Worm (Caenorhabditis elegans) whole organism, late embryonic: ENCODE results near the gene odc-1.

Experiments used
- C08G9.2 ChIP-seq: sonication (generic microtip); optimal IDR thresholded peaks from 2 replicates; lab custom pipeline; 2016; ENCODE audit warnings: mild to moderate bottlenecking, missing genetic modification characterization, moderate library complexity, missing compliant biosample characterization
- C38D4.7 ChIP-seq: fragments of 200-800 bp; sonication (Bioruptor generic); optimal IDR thresholded peaks from 2 replicates; lab custom pipeline; 2018; ENCODE audit warnings: mild to moderate bottlenecking, missing genetic modification characterization, moderate library complexity, missing compliant biosample characterization
- K02D7.2 ChIP-seq: sonication (generic microtip); optimal IDR thresholded peaks from 2 replicates; lab custom pipeline; 2017; ENCODE audit warnings: mild to moderate bottlenecking, missing genetic modification characterization, missing compliant biosample characterization
- K09A11.1 ChIP-seq: sonication (generic microtip); optimal IDR thresholded peaks from 2 replicates; lab custom pipeline; 2017; ENCODE audit warnings: antibody characterized with exemption, mild to moderate bottlenecking, missing genetic modification characterization, missing compliant biosample characterization; ENCODE audit not compliant: insufficient read depth
- T23F11.4 ChIP-seq: fragments of 200-800 bp; sonication (Bioruptor generic); optimal IDR thresholded peaks from 2 replicates; lab custom pipeline; 2018; ENCODE audit warnings: mild to moderate bottlenecking, missing genetic modification characterization, missing compliant biosample characterization
- Y22D7AL.16 ChIP-seq: sonication (generic microtip); optimal IDR thresholded peaks from 2 replicates; lab custom pipeline; 2016; ENCODE audit warnings: missing genetic modification characterization, missing compliant biosample characterization
- ahr-1 ChIP-seq: sonication (generic microtip); optimal IDR thresholded peaks from 2 replicates; lab custom pipeline; 2016; ENCODE audit warnings: missing genetic modification characterization, missing compliant biosample characterization
- ama-1 ChIP-seq: fragments of 150-350 bp; optimal IDR thresholded peaks from 2 replicates; lab custom pipeline; 2014
- ceh-14 ChIP-seq: sonication (generic microtip); optimal IDR thresholded peaks from 2 replicates; lab custom pipeline; 2016; ENCODE audit warnings: missing genotype, missing genetic modification characterization, missing compliant biosample characterization
- ceh-18 ChIP-seq: sonication (generic microtip); optimal IDR thresholded peaks from 2 replicates; lab custom pipeline; 2016; ENCODE audit warnings: missing genetic modification characterization, missing compliant biosample characterization
- ceh-19 ChIP-seq: fragments of 200-800 bp; sonication (Bioruptor generic); optimal IDR thresholded peaks from 2 replicates; lab custom pipeline; 2018; ENCODE audit warnings: mild to moderate bottlenecking, missing genetic modification characterization, missing compliant biosample characterization
- ceh-2 ChIP-seq: sonication (generic microtip); optimal IDR thresholded peaks from 2 replicates; lab custom pipeline; 2016; ENCODE audit warnings: missing genotype, missing genetic modification characterization, missing compliant biosample characterization
- ceh-22 ChIP-seq: sonication (generic microtip); optimal IDR thresholded peaks from 2 replicates; lab custom pipeline; 2017; ENCODE audit warnings: missing biosample characterization, missing genetic modification characterization
- ceh-24 ChIP-seq: sonication (generic microtip); optimal IDR thresholded peaks from 2 replicates; lab custom pipeline; 2016; ENCODE audit warnings: mild to moderate bottlenecking, missing genetic modification characterization, missing compliant biosample characterization
- ceh-31 ChIP-seq: sonication (generic microtip); optimal IDR thresholded peaks from 2 replicates; lab custom pipeline; 2016; ENCODE audit warnings: missing genetic modification characterization, missing compliant biosample characterization
- ceh-34 ChIP-seq: sonication (generic microtip); optimal IDR thresholded peaks from 2 replicates; lab custom pipeline; 2016; ENCODE audit warnings: mild to moderate bottlenecking, missing genetic modification characterization, missing compliant biosample characterization
- ceh-45 ChIP-seq: fragments of 200-800 bp; sonication (Bioruptor generic); IDR thresholded peaks from 2 replicates; pipeline ENCODE4 v1.3.6; 2022; ENCODE audit warnings: missing genetic modification reagents, missing genetic modification characterization, missing compliant biosample characterization
- ceh-48 ChIP-seq: sonication (generic microtip); optimal IDR thresholded peaks from 2 replicates; lab custom pipeline; 2016; ENCODE audit warnings: missing genetic modification characterization, inconsistent platforms, missing compliant biosample characterization
- ceh-9 ChIP-seq: sonication (generic microtip); optimal IDR thresholded peaks from 2 replicates; lab custom pipeline; 2016; ENCODE audit warnings: mild to moderate bottlenecking, missing genetic modification characterization, inconsistent platforms, missing compliant biosample characterization
- che-1 ChIP-seq: sonication (generic microtip); optimal IDR thresholded peaks from 2 replicates; lab custom pipeline; 2016; ENCODE audit warnings: mild to moderate bottlenecking, missing genetic modification characterization, missing compliant biosample characterization
- dmd-4 ChIP-seq: sonication (generic microtip); optimal IDR thresholded peaks from 2 replicates; lab custom pipeline; 2016; ENCODE audit warnings: borderline replicate concordance, missing genetic modification characterization, missing compliant biosample characterization
- dve-1 ChIP-seq: sonication (generic microtip); optimal IDR thresholded peaks from 2 replicates; lab custom pipeline; 2017; ENCODE audit warnings: antibody characterized with exemption, mild to moderate bottlenecking, missing genetic modification characterization, missing compliant biosample characterization
- elt-2 ChIP-seq: sonication (generic microtip); optimal IDR thresholded peaks from 2 replicates; lab custom pipeline; 2016; ENCODE audit warnings: missing genetic modification reagents, missing genetic modification characterization, missing compliant biosample characterization
- eyg-1 ChIP-seq: sonication (generic microtip); optimal IDR thresholded peaks from 2 replicates; lab custom pipeline; 2016; ENCODE audit warnings: missing genotype, missing genetic modification characterization, missing compliant biosample characterization
- gmeb-2 ChIP-seq: sonication (generic microtip); optimal IDR thresholded peaks from 2 replicates; lab custom pipeline; 2016; ENCODE audit warnings: missing genetic modification characterization, inconsistent platforms, missing compliant biosample characterization
- hlh-13 ChIP-seq: fragments of 200-800 bp; sonication (Bioruptor generic); optimal IDR thresholded peaks from 2 replicates; lab custom pipeline; 2018; ENCODE audit warnings: mild to moderate bottlenecking, missing genetic modification characterization, missing compliant biosample characterization
- hlh-15 ChIP-seq: sonication (generic microtip); optimal IDR thresholded peaks from 2 replicates; lab custom pipeline; 2016; ENCODE audit warnings: missing genetic modification characterization, missing compliant biosample characterization
- hlh-6 ChIP-seq: sonication (generic microtip); optimal IDR thresholded peaks from 2 replicates; lab custom pipeline; 2016; ENCODE audit warnings: missing genotype, missing genetic modification characterization, missing compliant biosample characterization
- hlh-8 ChIP-seq: sonication (generic microtip); optimal IDR thresholded peaks from 2 replicates; lab custom pipeline; 2016; ENCODE audit warnings: missing genotype, missing genetic modification characterization, missing compliant biosample characterization
- nfya-1 ChIP-seq: sonication (generic microtip); optimal IDR thresholded peaks from 2 replicates; lab custom pipeline; 2017; ENCODE audit warnings: missing genetic modification characterization, mild to moderate bottlenecking, missing compliant biosample characterization, antibody characterized with exemption, moderate library complexity
- nhr-232 ChIP-seq: sonication (generic microtip); optimal IDR thresholded peaks from 2 replicates; lab custom pipeline; 2016; ENCODE audit warnings: missing genetic modification characterization, missing compliant biosample characterization
- npax-4 ChIP-seq: sonication (generic microtip); optimal IDR thresholded peaks from 2 replicates; lab custom pipeline; 2016; ENCODE audit warnings: missing genetic modification characterization, missing compliant biosample characterization
- pag-3 ChIP-seq: sonication (generic microtip); optimal IDR thresholded peaks from 2 replicates; lab custom pipeline; 2016; ENCODE audit warnings: missing compliant biosample characterization, missing genetic modification characterization, borderline replicate concordance
- pat-9 ChIP-seq: fragments of 200-800 bp; sonication (Bioruptor generic); optimal IDR thresholded peaks from 2 replicates; lab custom pipeline; 2018; ENCODE audit warnings: mild to moderate bottlenecking, missing genetic modification characterization, moderate library complexity, missing compliant biosample characterization
- pha-2 ChIP-seq: sonication (generic microtip); optimal IDR thresholded peaks from 2 replicates; lab custom pipeline; 2017; ENCODE audit warnings: mild to moderate bottlenecking, missing genetic modification characterization, missing compliant biosample characterization
- pha-4 ChIP-seq: fragments of 150-350 bp; optimal IDR thresholded peaks from 2 replicates; lab custom pipeline; 2018; ENCODE audit warnings: missing biosample characterization, missing genetic modification reagents, missing genetic modification characterization
- pqm-1 ChIP-seq: sonication (generic microtip); optimal IDR thresholded peaks from 2 replicates; lab custom pipeline; 2016; ENCODE audit warnings: missing genetic modification characterization, missing compliant biosample characterization
- pros-1 ChIP-seq: fragments of 150-350 bp; optimal IDR thresholded peaks from 2 replicates; lab custom pipeline; 2014; ENCODE audit warnings: missing biosample characterization, missing genetic modification reagents, missing genetic modification characterization
- ref-2 ChIP-seq: sonication (generic microtip); optimal IDR thresholded peaks from 2 replicates; lab custom pipeline; 2016; ENCODE audit warnings: missing genetic modification characterization, missing compliant biosample characterization
- rnt-1 ChIP-seq: sonication (generic microtip); optimal IDR thresholded peaks from 2 replicates; lab custom pipeline; 2016; ENCODE audit warnings: missing genetic modification characterization, missing compliant biosample characterization
- sdc-2 ChIP-seq: sonication (generic microtip); optimal IDR thresholded peaks from 2 replicates; lab custom pipeline; 2016; ENCODE audit warnings: missing genotype, missing genetic modification characterization, missing compliant biosample characterization
- sox-2 ChIP-seq: fragments of 200-800 bp; sonication (Bioruptor generic); IDR thresholded peaks from 2 replicates; pipeline ENCODE4 v1.3.6; 2022; ENCODE audit warnings: missing genetic modification reagents, missing genetic modification characterization, missing compliant biosample characterization
- sox-4 ChIP-seq: sonication (generic microtip); optimal IDR thresholded peaks from 2 replicates; lab custom pipeline; 2017; ENCODE audit warnings: mild to moderate bottlenecking, missing genetic modification characterization, inconsistent platforms, missing compliant biosample characterization
- syd-9 ChIP-seq: sonication (generic microtip); optimal IDR thresholded peaks from 2 replicates; lab custom pipeline; 2016; ENCODE audit warnings: mild to moderate bottlenecking, missing genetic modification characterization, moderate library complexity, missing compliant biosample characterization
- tbx-7 ChIP-seq: sonication (generic microtip); optimal IDR thresholded peaks from 2 replicates; lab custom pipeline; 2016; ENCODE audit warnings: missing genotype, missing genetic modification characterization, missing compliant biosample characterization
- unc-3 ChIP-seq, 2 experiments: fragments of 200-800 bp in 1 of 2; sonication (Bioruptor generic) in 1 of 2; sonication (generic microtip) in 1 of 2; conservative IDR thresholded peaks in 1 of 2; optimal IDR thresholded peaks in 1 of 2; 2 replicates each; pipeline versions ENCODE4 v1.3.6 to Lab custom; 2016 to 2022; ENCODE audit warnings: missing compliant biosample characterization in 2 of 2, missing genetic modification characterization in 2 of 2, missing genetic modification reagents in 1 of 2
- unc-55 ChIP-seq: sonication (generic microtip); optimal IDR thresholded peaks from 2 replicates; lab custom pipeline; 2017; ENCODE audit warnings: missing biosample characterization, missing genetic modification reagents, missing genetic modification characterization
- unc-86 ChIP-seq: sonication (generic microtip); optimal IDR thresholded peaks from 2 replicates; lab custom pipeline; 2016; ENCODE audit warnings: missing genetic modification characterization, missing compliant biosample characterization
- ztf-16 ChIP-seq: sonication (generic microtip); optimal IDR thresholded peaks from 2 replicates; lab custom pipeline; 2017; ENCODE audit warnings: missing genetic modification characterization, missing compliant biosample characterization

Gene odc-1

DNA sequence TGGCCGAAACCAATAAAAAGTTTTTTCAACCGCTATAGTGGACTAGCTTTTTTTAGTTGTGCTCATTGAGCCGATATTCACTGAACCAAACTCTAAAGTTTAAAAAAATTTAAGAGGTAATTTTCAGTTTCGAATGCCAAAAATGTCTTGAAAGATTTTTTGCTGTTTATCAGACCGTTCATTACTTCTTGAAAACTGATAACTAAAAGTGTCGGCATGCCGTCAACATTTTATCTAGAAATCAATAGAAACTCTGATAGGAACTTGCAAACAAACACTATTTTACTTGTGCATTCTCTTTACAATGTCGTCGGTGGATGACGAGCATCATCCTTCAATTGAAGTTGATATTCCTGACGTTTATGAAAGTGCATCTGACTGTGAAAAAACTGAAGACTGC, 18.3 kb downstream of the odc-1 start:
- TF ChIP-seq elt-2: peak; percentile 55
- TF ChIP-seq hlh-15: no peak

DNA sequence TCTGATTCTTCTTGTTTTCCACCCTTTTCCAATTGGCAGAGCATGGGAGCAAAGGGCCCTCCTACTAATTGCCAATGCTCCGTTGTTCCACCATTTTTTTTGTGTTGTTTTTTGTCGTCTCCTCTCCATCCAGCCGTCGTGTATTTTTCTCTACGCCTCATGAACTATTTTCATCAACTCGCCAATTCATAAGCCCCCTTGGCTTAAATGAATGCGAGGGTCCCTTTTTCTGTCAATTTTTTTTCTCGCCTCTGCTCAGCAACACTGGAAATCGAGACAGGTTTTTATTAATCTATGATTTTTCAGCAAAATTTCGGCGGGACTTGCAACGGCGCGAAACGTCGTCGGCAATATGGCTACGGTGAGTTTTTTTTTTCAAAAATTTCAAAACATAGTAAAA, 19.0 kb downstream of the odc-1 start, which contains the start of gene unc-70:
TSS of gene unc-70 (plus strand) at position 301 of the 400 bp plus-strand sequence.
- TF ChIP-seq ceh-31 (tag; lab: Kevin White, UChicago): no peak
- no peak for TF ChIP-seq unc-3 (GFP tag; conservative IDR thresholded peaks at IDR 0.05; lab: Robert Waterston, UW)
- TF ChIP-seq unc-3 (tag; optimal IDR thresholded peaks at IDR 0.05; lab: Kevin White, UChicago): peak; percentile 15
- TF ChIP-seq, all 69 proteins: peak for 1

DNA sequence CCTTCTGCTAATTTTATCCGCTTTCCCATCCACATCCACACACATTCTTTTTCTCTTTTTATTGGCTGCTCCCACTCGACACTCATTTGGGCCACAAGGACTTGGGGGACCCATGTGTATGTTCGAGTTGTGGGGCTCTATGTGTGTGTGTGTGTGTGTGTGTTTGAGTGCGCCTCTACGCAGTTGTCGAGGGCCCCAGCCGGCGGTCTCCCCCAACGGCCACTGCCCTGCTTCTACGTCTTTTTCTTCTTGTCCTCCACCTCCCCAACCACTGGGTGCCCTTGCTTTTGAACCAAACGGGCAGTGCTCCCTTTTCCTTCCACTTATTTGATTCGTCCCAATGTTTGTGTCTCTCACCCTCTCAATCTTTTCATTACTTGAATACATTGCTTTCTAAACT, 19.4 kb downstream of the odc-1 start:
- peak; percentile 5 for TF ChIP-seq che-1 (tag; lab: Kevin White, UChicago)
- peak; percentile 48 for TF ChIP-seq ceh-19 (GFP tag; lab: Kevin White, UChicago)
- TF ChIP-seq K09A11.1 (tag; lab: Kevin White, UChicago): no peak
- no peak for TF ChIP-seq gmeb-2 (tag; lab: Kevin White, UChicago)
- 0 out of 2 replicates have a peak, but pooled peaks have one; percentile 4 for TF ChIP-seq sox-2
- TF ChIP-seq ceh-9 (tag; lab: Kevin White, UChicago): no peak
- no peak for TF ChIP-seq tbx-7 (tag; lab: Kevin White, UChicago)
- no peak for TF ChIP-seq pros-1 (tag; lab: Kevin White, UChicago)
- TF ChIP-seq elt-2: no peak
- no peak for TF ChIP-seq ceh-45 (GFP tag; lab: Robert Waterston, UW)
- peak; percentile 27 for TF ChIP-seq rnt-1
- no peak for TF ChIP-seq npax-4 (tag; lab: Kevin White, UChicago)
- no peak for TF ChIP-seq pha-4 (tag; lab: Kevin White, UChicago)
- TF ChIP-seq eyg-1 (tag; lab: Kevin White, UChicago): no peak
- peak; percentile 77 for TF ChIP-seq syd-9
- TF ChIP-seq K02D7.2 (tag; lab: Kevin White, UChicago): no peak
- peak; percentile 64 for TF ChIP-seq unc-55
- no peak for TF ChIP-seq ceh-48
- TF ChIP-seq T23F11.4 (GFP tag; lab: Kevin White, UChicago): peak; percentile 50
- peak; percentile 38 for TF ChIP-seq nfya-1 (tag; lab: Kevin White, UChicago)
- peak; percentile 27 for TF ChIP-seq C38D4.7 (GFP tag; lab: Kevin White, UChicago)
- TF ChIP-seq hlh-13: no peak
- TF ChIP-seq dve-1 (tag; lab: Kevin White, UChicago): no peak
- no peak for TF ChIP-seq pag-3
- TF ChIP-seq ceh-2 (tag; lab: Kevin White, UChicago): peak; percentile 28
- no peak for TF ChIP-seq nhr-232 (tag; lab: Kevin White, UChicago)
- no peak for TF ChIP-seq ztf-16 (tag; lab: Kevin White, UChicago)
- TF ChIP-seq C08G9.2 (tag; lab: Kevin White, UChicago): peak; percentile 51
- TF ChIP-seq pha-2 (tag; lab: Kevin White, UChicago): no peak
- peak; percentile 62 for TF ChIP-seq hlh-6 (tag; lab: Kevin White, UChicago)
- TF ChIP-seq sox-4 (tag; lab: Kevin White, UChicago): peak; percentile 30
- TF ChIP-seq ceh-24: no peak
- peak; percentile 10 for TF ChIP-seq sdc-2 (tag; lab: Kevin White, UChicago)
- TF ChIP-seq ceh-14 (tag; lab: Kevin White, UChicago): peak; percentile 57
- TF ChIP-seq ahr-1: no peak
- TF ChIP-seq ceh-22 (tag; lab: Kevin White, UChicago): no peak
- peak; percentile 65 for TF ChIP-seq ceh-18 (tag; lab: Kevin White, UChicago)
- peak; percentile 9 for TF ChIP-seq dmd-4
- peak; percentile 43 for TF ChIP-seq ceh-34
- TF ChIP-seq unc-86 (tag; lab: Kevin White, UChicago): no peak
- no peak for TF ChIP-seq ama-1
- no peak for TF ChIP-seq pqm-1
- peak; percentile 64 for TF ChIP-seq ref-2 (tag; lab: Kevin White, UChicago)
- peak; percentile 29 for TF ChIP-seq pat-9
- TF ChIP-seq Y22D7AL.16 (tag; lab: Kevin White, UChicago): no peak
- TF ChIP-seq hlh-8 (tag; lab: Kevin White, UChicago): peak; percentile 24
